Fruit fly (Drosophila melanogaster): ENCODE results near the gene mrva.

DNA sequence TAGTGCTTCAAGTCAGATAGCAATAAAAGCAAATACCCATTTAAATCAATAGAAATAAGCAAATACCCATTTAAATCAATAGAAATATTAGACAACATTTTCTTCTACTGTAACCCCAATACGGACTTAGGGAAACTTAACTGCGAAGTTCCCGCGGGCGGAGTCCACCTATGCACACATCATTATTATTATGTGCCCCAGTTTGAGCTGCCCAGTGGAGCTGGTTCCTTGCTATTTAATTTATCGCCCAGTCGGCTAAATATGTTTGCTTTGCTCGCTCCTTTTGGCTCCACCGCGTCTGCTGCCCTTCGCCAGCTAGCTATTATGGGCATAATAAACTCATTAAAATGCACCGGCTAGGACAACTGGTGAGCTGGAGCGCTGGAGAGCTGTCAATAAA is 28.0 kb downstream of the mrva start:
- TF ChIP-seq CG7368 (GFP tag; optimal IDR thresholded peaks at IDR 0.05) (no peak), Hr39 (GFP tag; optimal IDR thresholded peaks at IDR 0.05) (no peak), OdsH (GFP tag; optimal IDR thresholded peaks at IDR 0.05) (no peak), CG10631 (GFP tag; optimal IDR thresholded peaks at IDR 0.05) (no peak), CG10669 (GFP tag; optimal IDR thresholded peaks at IDR 0.05) (no peak), net (GFP tag; optimal IDR thresholded peaks at IDR 0.05) (no peak), Eip93F (GFP tag; optimal IDR thresholded peaks at IDR 0.05) (no peak), spab (GFP tag; optimal IDR thresholded peaks at IDR 0.05) (no peak)

Data from whole organism, prepupa.